Fruit fly (Drosophila melanogaster): ENCODE results near the gene CG42537.

CG42537 gene

DNA sequence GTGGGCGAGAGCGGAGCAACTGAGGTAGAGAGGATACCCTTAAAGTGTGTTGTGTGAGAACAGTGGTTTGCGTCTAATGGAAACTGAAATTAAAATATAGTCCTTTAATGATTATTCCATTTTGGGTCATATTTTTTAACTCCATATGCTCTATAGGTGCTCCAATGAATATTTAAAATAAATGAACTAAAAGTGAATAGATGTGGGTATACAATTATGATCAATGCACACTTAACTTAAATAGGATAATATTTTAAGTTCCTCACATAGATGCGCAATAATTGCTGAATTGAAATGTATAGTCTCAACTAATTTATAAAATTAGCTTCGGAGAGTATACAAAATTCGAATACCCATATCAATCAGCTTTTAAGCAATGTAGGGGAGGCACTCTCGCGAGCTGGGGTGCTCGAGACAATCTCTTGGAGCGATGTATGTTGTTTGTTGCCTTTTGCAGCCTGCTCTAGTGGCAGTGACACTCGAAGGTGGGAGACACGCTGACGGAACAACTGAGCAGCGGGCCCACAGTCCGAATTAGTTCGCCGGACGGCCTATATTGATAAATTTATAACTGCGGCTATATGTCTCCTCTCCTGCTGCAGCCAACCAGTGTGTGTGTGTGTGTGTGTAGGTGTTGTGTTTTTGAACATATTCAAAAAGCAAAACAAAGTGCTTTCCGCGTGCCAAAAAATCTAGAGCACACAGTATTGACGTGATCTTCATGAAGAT is 23.8 kb upstream of the CG42537 start (continued):
- TF ChIP-seq CG17829 (tag; optimal IDR thresholded peaks at IDR 0.05) (peak; percentile 81), prd (optimal IDR thresholded peaks at IDR 0.05) (no peak), prd (GFP tag; IDR thresholded peaks at IDR 0.05) (peak; percentile 63; the same call in 2 of the 3 replicates), dati (GFP tag; IDR thresholded peaks at IDR 0.05) (0 out of 2 replicates have a peak, but pooled peaks have one; percentile 28), ssp (GFP tag; IDR thresholded peaks at IDR 0.05) (no peak; the same call in 1 of the 2 replicates), D19A (tag; optimal IDR thresholded peaks at IDR 0.05) (peak; percentile 99), CG33557 (GFP tag; optimal IDR thresholded peaks at IDR 0.05) (no peak), disco-r (GFP tag; optimal IDR thresholded peaks at IDR 0.05) (peak; percentile 64), slbo (GFP tag; IDR thresholded peaks at IDR 0.05) (no peak), Camta (GFP tag; optimal IDR thresholded peaks at IDR 0.05) (peak; percentile 49), dm (GFP tag; optimal IDR thresholded peaks at IDR 0.05) (peak; percentile 49), CG10366 (GFP tag; IDR thresholded peaks at IDR 0.05) (peak; percentile 39), insv (GFP tag; optimal IDR thresholded peaks at IDR 0.05) (no peak), TFAM (GFP tag; optimal IDR thresholded peaks at IDR 0.05) (no peak), CG6765 (GFP tag; optimal IDR thresholded peaks at IDR 0.05) (peak; percentile 60), kay (GFP tag; optimal IDR thresholded peaks at IDR 0.05) (peak; percentile 57), mld (GFP tag; IDR thresholded peaks at IDR 0.05; ENCODE audit: partially characterized antibody) (no peak), Rx (GFP tag; IDR thresholded peaks at IDR 0.05) (0 out of 2 replicates have a peak, but pooled peaks have one; percentile 36), Neu2 (GFP tag; optimal IDR thresholded peaks at IDR 0.05; ENCODE audit: borderline replicate concordance) (no peak), Hmr (GFP tag; optimal IDR thresholded peaks at IDR 0.05) (no peak), Nf-YB (GFP tag; optimal IDR thresholded peaks at IDR 0.05) (no peak), CG8478 (optimal IDR thresholded peaks at IDR 0.05) (no peak), CG7745 (tag; optimal IDR thresholded peaks at IDR 0.05) (no peak), nerfin-2 (GFP tag; IDR thresholded peaks at IDR 0.05; ENCODE audit: partially characterized antibody) (0 out of 2 replicates have a peak, but pooled peaks have one; percentile 34), CG16779 (GFP tag; IDR thresholded peaks at IDR 0.05) (no peak), CG15073 (GFP tag; optimal IDR thresholded peaks at IDR 0.05) (peak; percentile 14), eyg (GFP tag; optimal IDR thresholded peaks at IDR 0.05) (no peak), Sin3A (optimal IDR thresholded peaks at IDR 0.05) (no peak), tgo (GFP tag; IDR thresholded peaks at IDR 0.05) (peak; percentile 72), CG13123 (GFP tag; optimal IDR thresholded peaks at IDR 0.05) (peak; percentile 42), CG10959 (GFP tag; IDR thresholded peaks at IDR 0.05) (no peak), CG34224 (GFP tag; IDR thresholded peaks at IDR 0.05; ENCODE audit: partially characterized antibody) (no peak), CG9437 (GFP tag; optimal IDR thresholded peaks at IDR 0.05) (peak; percentile 82), odd (GFP tag; optimal IDR thresholded peaks at IDR 0.05) (peak; percentile 80), CG10321 (GFP tag; IDR thresholded peaks at IDR 0.05) (no peak), CG32767 (GFP tag; IDR thresholded peaks at IDR 0.05) (no peak; the same call in 1 of the 2 replicates), pan (optimal IDR thresholded peaks at IDR 0.05) (no peak), pan (GFP tag; optimal IDR thresholded peaks at IDR 0.05 in 1 of 2, IDR thresholded peaks at IDR 0.05 in 1 of 2) (peak in 1 of 2 experiments; percentile 70), CG10267 (tag; optimal IDR thresholded peaks at IDR 0.05) (peak; percentile 75), phol (tag; optimal IDR thresholded peaks at IDR 0.05) (peak; percentile 90), ATbp (GFP tag; optimal IDR thresholded peaks at IDR 0.05) (peak; percentile 72), Optix (GFP tag; IDR thresholded peaks at IDR 0.05) (no peak), HmgZ (tag; optimal IDR thresholded peaks at IDR 0.05) (peak; percentile 51), kah (GFP tag; optimal IDR thresholded peaks at IDR 0.05) (peak; percentile 52), chm (GFP tag; IDR thresholded peaks at IDR 0.05) (no peak), CG15269 (tag; optimal IDR thresholded peaks at IDR 0.05) (no peak), trem (tag; optimal IDR thresholded peaks at IDR 0.05) (peak; percentile 58), sisA (GFP tag; IDR thresholded peaks at IDR 0.05) (peak; percentile 47; the same call in 1 of the 2 replicates), NFAT (GFP tag; IDR thresholded peaks at IDR 0.05) (no peak), chn (GFP tag; optimal IDR thresholded peaks at IDR 0.05) (peak; percentile 76), C15 (GFP tag; IDR thresholded peaks at IDR 0.05) (0 out of 3 replicates have a peak, but pooled peaks have one; percentile 16)

All from whole organism, embryonic.